Worm (Caenorhabditis elegans) whole organism, young adult: ENCODE data around the gene rnp-4.

ENCODE experiments used
- B0019.2 ChIP-seq: fragments of 200-800 bp; sonication (Bioruptor generic); conservative IDR thresholded peaks from 2 replicates; pipeline ENCODE4 v1.3.6; 2022; ENCODE audit warnings: missing genetic modification reagents, missing genetic modification characterization, missing compliant biosample characterization
- B0261.1 ChIP-seq: sonication (generic microtip); optimal IDR thresholded peaks from 2 replicates; lab custom pipeline; 2016; ENCODE audit warnings: mild to moderate bottlenecking, missing genetic modification characterization, moderate library complexity, missing compliant biosample characterization
- B0336.3 ChIP-seq: fragments of 200-800 bp; sonication (Bioruptor generic); IDR thresholded peaks from 2 replicates; pipeline ENCODE4 v1.3.6; 2022; ENCODE audit warnings: missing genetic modification characterization, missing compliant biosample characterization
- C17E4.6 ChIP-seq: fragments of 200-800 bp; sonication (Bioruptor generic); IDR thresholded peaks from 2 replicates; pipeline ENCODE4 v1.3.6; 2022; ENCODE audit warnings: missing genetic modification reagents, missing genetic modification characterization, missing compliant biosample characterization
- F10E7.11 ChIP-seq: sonication (generic microtip); optimal IDR thresholded peaks from 2 replicates; lab custom pipeline; 2017; ENCODE audit warnings: mild to moderate bottlenecking, missing genetic modification characterization, moderate library complexity, missing compliant biosample characterization
- F22D6.2 ChIP-seq: sonication (generic microtip); optimal IDR thresholded peaks from 2 replicates; lab custom pipeline; 2016; ENCODE audit warnings: mild to moderate bottlenecking, missing genetic modification characterization, missing compliant biosample characterization
- F33H1.4 ChIP-seq: fragments of 200-800 bp; sonication (Bioruptor generic); IDR thresholded peaks from 2 replicates; pipeline ENCODE4 v1.3.6; 2022; ENCODE audit warnings: missing genetic modification reagents, missing genetic modification characterization, missing compliant biosample characterization
- F39B2.1 ChIP-seq: fragments of 200-800 bp; sonication (Bioruptor generic); IDR thresholded peaks from 2 replicates; pipeline ENCODE4 v1.3.6; 2022; ENCODE audit warnings: missing genetic modification reagents, missing genetic modification characterization, missing compliant biosample characterization
- F49E8.2 ChIP-seq: sonication (generic microtip); optimal IDR thresholded peaks from 3 replicates; lab custom pipeline; 2017; ENCODE audit warnings: missing genetic modification characterization, mild to moderate bottlenecking, missing compliant biosample characterization, antibody characterized with exemption, moderate library complexity; ENCODE audit not compliant: insufficient read depth
- F55B11.4 ChIP-seq: sonication (generic microtip); optimal IDR thresholded peaks from 2 replicates; lab custom pipeline; 2016; ENCODE audit warnings: missing compliant biosample characterization, missing genetic modification characterization, borderline replicate concordance; ENCODE audit not compliant: insufficient read depth
- F57A8.1 ChIP-seq: fragments of 200-800 bp; sonication (Bioruptor generic); optimal IDR thresholded peaks from 2 replicates; lab custom pipeline; 2018; ENCODE audit warnings: mild to moderate bottlenecking, missing genetic modification characterization, moderate library complexity, missing compliant biosample characterization
- Y53F4B.3 ChIP-seq: fragments of 200-800 bp; sonication (Bioruptor generic); IDR thresholded peaks from 2 replicates; pipeline ENCODE4 v1.3.6; 2022; ENCODE audit warnings: missing genetic modification reagents, missing genetic modification characterization, missing compliant biosample characterization
- akir-1 ChIP-seq: fragments of 200-800 bp; sonication (Bioruptor generic); optimal IDR thresholded peaks from 2 replicates; lab custom pipeline; 2018; ENCODE audit warnings: mild to moderate bottlenecking, missing genetic modification characterization, moderate library complexity, missing compliant biosample characterization
- aptf-3 ChIP-seq: fragments of 200-800 bp; sonication (Bioruptor generic); IDR thresholded peaks from 2 replicates; pipeline ENCODE4 v1.3.6; 2022; ENCODE audit warnings: missing genetic modification characterization, missing compliant biosample characterization
- athp-1 ChIP-seq: sonication (generic microtip); optimal IDR thresholded peaks from 2 replicates; lab custom pipeline; 2017; ENCODE audit warnings: mild to moderate bottlenecking, missing genetic modification characterization, missing compliant biosample characterization
- attf-3 ChIP-seq: fragments of 200-800 bp; sonication (Bioruptor generic); conservative IDR thresholded peaks from 2 replicates; pipeline ENCODE4 v1.3.6; 2022; ENCODE audit warnings: missing genetic modification reagents, missing genetic modification characterization, missing compliant biosample characterization
- attf-5 ChIP-seq: fragments of 200-800 bp; sonication (Bioruptor generic); optimal IDR thresholded peaks from 2 replicates; lab custom pipeline; 2018; ENCODE audit warnings: mild to moderate bottlenecking, missing genetic modification characterization, missing compliant biosample characterization
- ccch-3 ChIP-seq: fragments of 200-800 bp; sonication (Bioruptor generic); optimal IDR thresholded peaks from 2 replicates; lab custom pipeline; 2018; ENCODE audit warnings: mild to moderate bottlenecking, missing genetic modification characterization, missing compliant biosample characterization
- ceh-27 ChIP-seq: fragments of 200-800 bp; sonication (Bioruptor generic); optimal IDR thresholded peaks from 2 replicates; lab custom pipeline; 2018; ENCODE audit warnings: mild to moderate bottlenecking, missing genetic modification characterization, moderate library complexity, missing compliant biosample characterization
- ceh-40 ChIP-seq: fragments of 200-800 bp; sonication (Bioruptor generic); IDR thresholded peaks from 2 replicates; pipeline ENCODE4 v1.3.6; 2022; ENCODE audit warnings: missing genetic modification characterization, missing compliant biosample characterization
- ceh-79 ChIP-seq: sonication (generic microtip); optimal IDR thresholded peaks from 2 replicates; lab custom pipeline; 2017; ENCODE audit warnings: mild to moderate bottlenecking, missing genetic modification characterization, missing compliant biosample characterization
- egrh-3 ChIP-seq: fragments of 200-800 bp; sonication (Bioruptor generic); IDR thresholded peaks from 2 replicates; pipeline ENCODE4 v1.3.6; 2022; ENCODE audit warnings: missing genetic modification reagents, missing genetic modification characterization, missing compliant biosample characterization
- ekl-4 ChIP-seq: fragments of 200-800 bp; sonication (Bioruptor generic); IDR thresholded peaks from 2 replicates; pipeline ENCODE4 v1.3.6; 2022; ENCODE audit warnings: missing genetic modification reagents, missing genetic modification characterization, missing compliant biosample characterization
- ets-4 ChIP-seq: fragments of 200-800 bp; sonication (Bioruptor generic); optimal IDR thresholded peaks from 2 replicates; lab custom pipeline; 2018; ENCODE audit warnings: mild to moderate bottlenecking, missing genetic modification characterization, missing compliant biosample characterization
- him-1 ChIP-seq: sonication (generic microtip); optimal IDR thresholded peaks from 2 replicates; lab custom pipeline; 2016; ENCODE audit warnings: missing genotype, missing genetic modification reagents, missing genetic modification characterization, missing compliant biosample characterization
- hmg-20 ChIP-seq: fragments of 200-800 bp; sonication (Bioruptor generic); IDR thresholded peaks from 2 replicates; pipeline ENCODE4 v1.3.6; 2022; ENCODE audit warnings: missing genetic modification reagents, missing genetic modification characterization, missing compliant biosample characterization
- hsf-1 ChIP-seq: fragments of 200-800 bp; sonication (Bioruptor generic); IDR thresholded peaks from 2 replicates; pipeline ENCODE4 v1.3.6; 2022; ENCODE audit warnings: missing genetic modification reagents, missing genetic modification characterization, missing compliant biosample characterization
- let-526 ChIP-seq: fragments of 200-800 bp; sonication (Bioruptor generic); IDR thresholded peaks from 2 replicates; pipeline ENCODE4 v1.3.6; 2022; ENCODE audit warnings: missing genetic modification reagents, missing genetic modification characterization, missing compliant biosample characterization
- lin-26 ChIP-seq: fragments of 200-800 bp; sonication (Bioruptor generic); IDR thresholded peaks from 2 replicates; pipeline ENCODE4 v1.3.6; 2022; ENCODE audit warnings: missing genetic modification reagents, missing genetic modification characterization, missing compliant biosample characterization
- lin-54 ChIP-seq: fragments of 200-800 bp; sonication (Bioruptor generic); optimal IDR thresholded peaks from 2 replicates; lab custom pipeline; 2018; ENCODE audit warnings: mild to moderate bottlenecking, missing genetic modification characterization, missing compliant biosample characterization
- lir-1 ChIP-seq: fragments of 200-800 bp; sonication (Bioruptor generic); conservative IDR thresholded peaks from 2 replicates; pipeline ENCODE4 v1.3.6; 2022; ENCODE audit warnings: missing genetic modification reagents, missing genetic modification characterization, missing compliant biosample characterization
- mel-28 ChIP-seq: sonication (generic microtip); optimal IDR thresholded peaks from 2 replicates; lab custom pipeline; 2016; ENCODE audit warnings: borderline replicate concordance, mild to moderate bottlenecking, missing genetic modification characterization, missing compliant biosample characterization
- mes-4 ChIP-seq: sonication (generic microtip); optimal IDR thresholded peaks from 2 replicates; lab custom pipeline; 2016; ENCODE audit warnings: missing genotype, missing genetic modification characterization, missing compliant biosample characterization
- nhr-179 ChIP-seq: sonication (generic microtip); optimal IDR thresholded peaks from 2 replicates; lab custom pipeline; 2016; ENCODE audit warnings: mild to moderate bottlenecking, missing genetic modification characterization, missing compliant biosample characterization
- nhr-27 ChIP-seq: fragments of 200-800 bp; sonication (Bioruptor generic); optimal IDR thresholded peaks from 2 replicates; lab custom pipeline; 2018; ENCODE audit warnings: mild to moderate bottlenecking, missing genetic modification characterization, moderate library complexity, missing compliant biosample characterization
- nhr-80 ChIP-seq: sonication (generic microtip); optimal IDR thresholded peaks from 2 replicates; lab custom pipeline; 2016; ENCODE audit warnings: missing genetic modification characterization, missing compliant biosample characterization
- pha-4 ChIP-seq: fragments of 150-350 bp; sonication (generic microtip); optimal IDR thresholded peaks from 2 replicates; lab custom pipeline; 2014; ENCODE audit warnings: missing biosample characterization, missing genetic modification reagents, missing genetic modification characterization
- rec-8 ChIP-seq, 2 experiments: sonication (generic microtip); optimal IDR thresholded peaks; 2 replicates each; lab custom pipeline; 2016; ENCODE audit warnings: mild to moderate bottlenecking in 2 of 2, missing genetic modification characterization in 2 of 2, missing genetic modification reagents in 2 of 2, missing genotype in 2 of 2, missing biosample characterization in 1 of 2, missing compliant biosample characterization in 1 of 2, moderate library complexity in 1 of 2
- rpc-1 ChIP-seq, 2 experiments: fragments of 150-350 bp in 1 of 2; sonication (generic microtip) in 1 of 2; optimal IDR thresholded peaks; 2 replicates each; lab custom pipeline; 2014 to 2018; ENCODE audit warnings: missing biosample characterization in 1 of 2, missing genetic modification characterization in 1 of 2, missing genetic modification reagents in 1 of 2, missing genotype in 1 of 2
- sdz-38 ChIP-seq: sonication (generic microtip); optimal IDR thresholded peaks from 2 replicates; lab custom pipeline; 2016; ENCODE audit warnings: missing genotype, missing genetic modification characterization, missing compliant biosample characterization
- sea-2 ChIP-seq: fragments of 200-800 bp; sonication (Bioruptor generic); IDR thresholded peaks from 2 replicates; pipeline ENCODE4 v1.3.6; 2022; ENCODE audit warnings: missing genetic modification characterization, missing compliant biosample characterization
- snpc-3.4 ChIP-seq: sonication (generic microtip); optimal IDR thresholded peaks from 2 replicates; lab custom pipeline; 2017; ENCODE audit warnings: missing genetic modification characterization, mild to moderate bottlenecking, missing compliant biosample characterization, antibody characterized with exemption, moderate library complexity, missing genotype, missing genetic modification reagents
- tbx-9 ChIP-seq: sonication (generic microtip); optimal IDR thresholded peaks from 2 replicates; lab custom pipeline; 2016; ENCODE audit warnings: borderline replicate concordance, missing genetic modification characterization, inconsistent platforms, missing compliant biosample characterization
- tlf-1 ChIP-seq: fragments of 200-800 bp; sonication (Bioruptor generic); optimal IDR thresholded peaks from 2 replicates; lab custom pipeline; 2018; ENCODE audit warnings: mild to moderate bottlenecking, missing genetic modification characterization, missing compliant biosample characterization
- unc-62 ChIP-seq: fragments of 150-350 bp; optimal IDR thresholded peaks from 2 replicates; lab custom pipeline; 2014; ENCODE audit warnings: missing biosample characterization, missing genetic modification reagents, missing genetic modification characterization
- xnd-1 ChIP-seq: sonication (generic microtip); optimal IDR thresholded peaks from 2 replicates; lab custom pipeline; 2016; ENCODE audit warnings: missing genotype, missing genetic modification reagents, missing genetic modification characterization, missing compliant biosample characterization
- ztf-18 ChIP-seq: sonication (generic microtip); optimal IDR thresholded peaks from 2 replicates; lab custom pipeline; 2016; ENCODE audit warnings: missing genotype, mild to moderate bottlenecking, missing genetic modification characterization, missing compliant biosample characterization
- ztf-22 ChIP-seq: fragments of 200-800 bp; sonication (Bioruptor generic); optimal IDR thresholded peaks from 2 replicates; lab custom pipeline; 2018; ENCODE audit warnings: mild to moderate bottlenecking, missing genetic modification characterization, moderate library complexity, missing compliant biosample characterization
- ztf-6 ChIP-seq: fragments of 200-800 bp; sonication (Bioruptor generic); IDR thresholded peaks from 2 replicates; pipeline ENCODE4 v1.3.6; 2022; ENCODE audit warnings: missing genetic modification reagents, missing genetic modification characterization, missing compliant biosample characterization

The rnp-4 gene

ce11 chrIII:4428797-4429196 lies 22.7 kb downstream of the rnp-4 start (continued):
- peak; percentile 89; the same call in 1 of the 2 replicates for TF ChIP-seq lin-26 (GFP tag; lab: Robert Waterston, UW)
- TF ChIP-seq F55B11.4 (tag; lab: Kevin White, UChicago): no peak
- peak; percentile 4 for TF ChIP-seq ceh-27
- no peak for TF ChIP-seq ceh-40 (GFP tag; lab: Robert Waterston, UW)
- peak; percentile 71 for TF ChIP-seq B0261.1 (tag; lab: Kevin White, UChicago)
- no peak for TF ChIP-seq mel-28
- TF ChIP-seq Y53F4B.3 (GFP tag; lab: Robert Waterston, UW): no peak
- no peak for TF ChIP-seq hsf-1
- TF ChIP-seq attf-3 (GFP tag; lab: Robert Waterston, UW): no peak
- TF ChIP-seq him-1 (tag; lab: Kevin White, UChicago): peak; percentile 54
- TF ChIP-seq F49E8.2 (tag; lab: Kevin White, UChicago): no peak
- TF ChIP-seq F33H1.4: peak; percentile 7; the same call in 1 of the 2 replicates
- TF ChIP-seq F39B2.1 (GFP tag; lab: Robert Waterston, UW): no peak
- TF ChIP-seq sdz-38 (tag; lab: Kevin White, UChicago): no peak
- TF ChIP-seq egrh-3 (GFP tag; lab: Robert Waterston, UW): peak; percentile 42
- TF ChIP-seq akir-1: no peak
- no peak for TF ChIP-seq lir-1 (GFP tag; lab: Robert Waterston, UW)
- TF ChIP-seq ets-4 (GFP tag; lab: Kevin White, UChicago): no peak
- no peak for TF ChIP-seq F22D6.2
- no peak for TF ChIP-seq nhr-27 (tag; lab: Kevin White, UChicago)
- no peak for TF ChIP-seq mes-4 (tag; lab: Kevin White, UChicago)
- TF ChIP-seq let-526 (GFP tag; lab: Robert Waterston, UW): no peak
- TF ChIP-seq pha-4 (tag; lab: Kevin White, UChicago): no peak
- no peak for TF ChIP-seq xnd-1 (tag; lab: Kevin White, UChicago)
- peak; percentile 13 for TF ChIP-seq nhr-80 (tag; lab: Kevin White, UChicago)
- no peak for TF ChIP-seq ztf-22 (GFP tag; lab: Kevin White, UChicago)
- no peak for TF ChIP-seq ztf-6 (GFP tag; lab: Robert Waterston, UW)
- TF ChIP-seq B0019.2 (GFP tag; lab: Robert Waterston, UW): no peak
- no peak for TF ChIP-seq hmg-20 (GFP tag; lab: Robert Waterston, UW)
- no peak for TF ChIP-seq nhr-179 (tag; lab: Kevin White, UChicago)
- TF ChIP-seq lin-54 (GFP tag; lab: Kevin White, UChicago): peak; percentile 25
- TF ChIP-seq ccch-3 (GFP tag; lab: Kevin White, UChicago): no peak
- peak; percentile 20; the same call in 1 of the 2 replicates for TF ChIP-seq B0336.3 (GFP tag; lab: Robert Waterston, UW)
- TF ChIP-seq ekl-4: peak; percentile 47; the same call in 1 of the 2 replicates
- no peak for TF ChIP-seq unc-62 (GFP tag; lab: Kevin White, UChicago)
- no peak for TF ChIP-seq tlf-1
- TF ChIP-seq C17E4.6 (GFP tag; lab: Robert Waterston, UW): no peak
- TF ChIP-seq sea-2 (GFP tag; lab: Robert Waterston, UW): no peak
- no peak for TF ChIP-seq F10E7.11
- TF ChIP-seq ztf-18 (tag; lab: Kevin White, UChicago): peak; percentile 41
- no peak for TF ChIP-seq tbx-9 (tag; lab: Kevin White, UChicago)
- no peak for TF ChIP-seq aptf-3 (GFP tag; lab: Robert Waterston, UW)
- TF ChIP-seq snpc-3.4 (tag; lab: Kevin White, UChicago): peak; percentile 40
- TF ChIP-seq ceh-79 (tag; lab: Kevin White, UChicago): no peak
- TF ChIP-seq rec-8 (tag; optimal IDR thresholded peaks at IDR 0.05; lab: Kevin White, UChicago): peak in 1 of 2 experiments; percentile 30
- TF ChIP-seq athp-1 (tag; lab: Kevin White, UChicago): no peak
- TF ChIP-seq F57A8.1: no peak
- peak; percentile 58 for TF ChIP-seq rpc-1 (optimal IDR thresholded peaks at IDR 0.05; lab: Kevin White, UChicago)
- TF ChIP-seq rpc-1 (tag; optimal IDR thresholded peaks at IDR 0.05; lab: Kevin White, UChicago): peak; percentile 77
- peak; percentile 23 for TF ChIP-seq attf-5 (GFP tag; lab: Kevin White, UChicago)
